Worm (Caenorhabditis elegans) whole organism, L3 larva: Measurements from ENCODE around the gene rde-11.

ENCODE experiments used
- ceh-28 ChIP-seq: fragments of 150-350 bp; optimal IDR thresholded peaks from 2 replicates; lab custom pipeline; 2014; ENCODE audit warnings: missing biosample characterization, missing genetic modification reagents, missing genetic modification characterization
- elt-3 ChIP-seq, 3 experiments: fragments of 150-350 bp in 1 of 3; sonication (generic microtip) in 2 of 3; optimal IDR thresholded peaks; 2 replicates in 2 of 3; 4 replicates in 1 of 3; lab custom pipeline; 2014 to 2017; ENCODE audit warnings: missing biosample characterization in 3 of 3, missing genetic modification characterization in 3 of 3
- fkh-10 ChIP-seq: sonication (generic microtip); optimal IDR thresholded peaks from 2 replicates; lab custom pipeline; 2017; ENCODE audit warnings: missing biosample characterization, missing genetic modification reagents, missing genetic modification characterization
- lsy-12 ChIP-seq: sonication (generic microtip); optimal IDR thresholded peaks from 2 replicates; lab custom pipeline; 2016; ENCODE audit warnings: mild to moderate bottlenecking, missing genetic modification characterization, missing compliant biosample characterization
- nhr-237 ChIP-seq: fragments of 150-350 bp; optimal IDR thresholded peaks from 2 replicates; lab custom pipeline; 2014; ENCODE audit warnings: missing biosample characterization, missing genetic modification characterization
- pqm-1 ChIP-seq: fragments of 150-350 bp; optimal IDR thresholded peaks from 2 replicates; lab custom pipeline; 2017; ENCODE audit warnings: missing biosample characterization, missing genetic modification characterization, inconsistent platforms

DNA sequence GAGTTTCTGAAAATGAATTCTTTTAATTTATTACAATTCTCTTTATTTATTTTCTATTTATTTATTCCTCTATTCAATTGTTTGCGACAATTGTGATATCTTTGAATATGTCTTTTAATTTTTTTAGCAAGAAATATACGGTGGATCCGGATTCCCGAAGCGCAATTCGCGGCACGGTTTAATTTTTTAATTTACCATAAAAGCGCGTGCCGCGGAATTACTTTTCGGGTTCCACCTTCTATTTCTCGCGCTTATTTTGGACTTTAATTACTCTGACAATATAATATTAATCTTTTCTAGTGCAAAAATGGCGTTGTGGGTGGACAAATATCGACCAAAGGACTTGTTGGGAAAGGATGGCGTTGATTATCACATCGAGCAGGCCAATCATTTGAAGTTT, 9.5 kb upstream of the rde-11 start, which contains the start of gene rfc-3:
- TF ChIP-seq fkh-10 (GFP tag; lab: Kevin White, UChicago) (no peak), ceh-28 (tag; lab: Kevin White, UChicago) (no peak), pqm-1 (tag; lab: Kevin White, UChicago) (no peak), nhr-237 (tag; lab: Kevin White, UChicago) (no peak), elt-3 (tag; optimal IDR thresholded peaks at IDR 0.05; lab: Kevin White, UChicago) (no peak), lsy-12 (tag; lab: Kevin White, UChicago) (no peak)
